Fruit fly (Drosophila melanogaster) whole organism, pupa: ENCODE data around the gene CG14947.

Experiments used
- CG10348 ChIP-seq: fragments of 200-800 bp; sonication (Bioruptor generic); IDR thresholded peaks from 2 replicates; pipeline ENCODE4 v1.3.6; 2022; ENCODE audit warnings: missing biosample characterization, missing genetic modification characterization
- CG12605 ChIP-seq: fragments of 200-800 bp; sonication (Bioruptor generic); IDR thresholded peaks from 2 replicates; pipeline ENCODE4 v1.3.6; 2022; ENCODE audit warnings: missing biosample characterization, missing genetic modification characterization
- CG13204 ChIP-seq: fragments of 200-800 bp; sonication (Bioruptor generic); optimal IDR thresholded peaks from 2 replicates; lab custom pipeline; 2018; ENCODE audit warnings: missing biosample characterization, mild to moderate bottlenecking, missing genetic modification characterization, moderate library complexity
- CG14655 ChIP-seq: fragments of 200-800 bp; sonication (Bioruptor generic); optimal IDR thresholded peaks from 3 replicates; lab custom pipeline; 2017; ENCODE audit warnings: mild to moderate bottlenecking, missing biosample characterization, missing genetic modification reagents, missing genetic modification characterization
- CG15710 ChIP-seq: fragments of 200-800 bp; sonication (Bioruptor generic); optimal IDR thresholded peaks from 2 replicates; lab custom pipeline; 2018; ENCODE audit warnings: missing biosample characterization, mild to moderate bottlenecking, missing genetic modification characterization, moderate library complexity
- CG17806 ChIP-seq: fragments of 200-800 bp; sonication (Bioruptor generic); optimal IDR thresholded peaks from 2 replicates; lab custom pipeline; 2018; ENCODE audit warnings: missing biosample characterization, mild to moderate bottlenecking, missing genetic modification characterization, moderate library complexity
- CG32121 ChIP-seq: fragments of 200-800 bp; sonication (Bioruptor generic); IDR thresholded peaks from 2 replicates; pipeline ENCODE4 v1.3.6; 2022; ENCODE audit warnings: missing biosample characterization, missing genetic modification characterization
- CG34367 ChIP-seq: fragments of 200-800 bp; sonication (Bioruptor generic); optimal IDR thresholded peaks from 2 replicates; lab custom pipeline; 2018; ENCODE audit warnings: missing biosample characterization, mild to moderate bottlenecking, missing genetic modification characterization
- CG4496 ChIP-seq: fragments of 200-800 bp; sonication (Bioruptor generic); IDR thresholded peaks from 3 replicates; pipeline ENCODE4 v1.3.6; 2022; ENCODE audit warnings: missing biosample characterization, missing genetic modification characterization
- CG8159 ChIP-seq: fragments of 200-800 bp; sonication (Bioruptor generic); optimal IDR thresholded peaks from 3 replicates; lab custom pipeline; 2018; ENCODE audit warnings: missing biosample characterization, mild to moderate bottlenecking, missing genetic modification characterization, moderate library complexity
- CG8301 ChIP-seq: fragments of 200-800 bp; sonication (Bioruptor generic); optimal IDR thresholded peaks from 2 replicates; lab custom pipeline; 2018; ENCODE audit warnings: missing biosample characterization, mild to moderate bottlenecking, missing genetic modification characterization
- CG9948 ChIP-seq: fragments of 200-800 bp; sonication (Bioruptor generic); optimal IDR thresholded peaks from 2 replicates; lab custom pipeline; 2018; ENCODE audit warnings: missing biosample characterization, mild to moderate bottlenecking, missing genetic modification characterization, moderate library complexity
- D1 ChIP-seq: fragments of 200-800 bp; sonication (Bioruptor generic); optimal IDR thresholded peaks from 2 replicates; lab custom pipeline; 2018; ENCODE audit warnings: missing biosample characterization, mild to moderate bottlenecking, missing genetic modification characterization, moderate library complexity
- EcR ChIP-seq: fragments of 200-800 bp; sonication (Bioruptor generic); optimal IDR thresholded peaks from 3 replicates; lab custom pipeline; 2019; ENCODE audit warnings: missing biosample characterization, missing genetic modification characterization, mild to moderate bottlenecking, moderate library complexity, missing genetic modification reagents
- Ets98B ChIP-seq: fragments of 200-800 bp; sonication (Bioruptor generic); IDR thresholded peaks from 2 replicates; pipeline ENCODE4 v1.3.6; 2022; ENCODE audit warnings: missing biosample characterization, missing genetic modification characterization
- Pif1A ChIP-seq: fragments of 200-800 bp; sonication (Bioruptor generic); optimal IDR thresholded peaks from 3 replicates; lab custom pipeline; 2016; ENCODE audit warnings: missing biosample characterization, missing genetic modification characterization
- Pif1B ChIP-seq: fragments of 200-800 bp; sonication (Bioruptor generic); optimal IDR thresholded peaks from 3 replicates; lab custom pipeline; 2016; ENCODE audit warnings: missing biosample characterization, missing genetic modification characterization
- Snoo ChIP-seq: fragments of 200-800 bp; sonication (Bioruptor generic); optimal IDR thresholded peaks from 3 replicates; lab custom pipeline; 2017; ENCODE audit warnings: missing biosample characterization, mild to moderate bottlenecking, missing genetic modification characterization, inconsistent platforms
- fd96Ca ChIP-seq: fragments of 200-800 bp; sonication (Bioruptor generic); IDR thresholded peaks from 3 replicates; pipeline ENCODE4 v1.3.6; 2022; ENCODE audit warnings: missing biosample characterization, missing genetic modification characterization
- gl ChIP-seq: fragments of 200-800 bp; sonication (Bioruptor generic); optimal IDR thresholded peaks from 2 replicates; lab custom pipeline; 2018; ENCODE audit warnings: missing biosample characterization, mild to moderate bottlenecking, missing genetic modification characterization
- rn ChIP-seq: fragments of 200-800 bp; sonication (Bioruptor generic); IDR thresholded peaks from 2 replicates; pipeline ENCODE4 v1.3.6; 2022; ENCODE audit warnings: missing biosample characterization, missing genetic modification characterization

CG14947 gene

DNA sequence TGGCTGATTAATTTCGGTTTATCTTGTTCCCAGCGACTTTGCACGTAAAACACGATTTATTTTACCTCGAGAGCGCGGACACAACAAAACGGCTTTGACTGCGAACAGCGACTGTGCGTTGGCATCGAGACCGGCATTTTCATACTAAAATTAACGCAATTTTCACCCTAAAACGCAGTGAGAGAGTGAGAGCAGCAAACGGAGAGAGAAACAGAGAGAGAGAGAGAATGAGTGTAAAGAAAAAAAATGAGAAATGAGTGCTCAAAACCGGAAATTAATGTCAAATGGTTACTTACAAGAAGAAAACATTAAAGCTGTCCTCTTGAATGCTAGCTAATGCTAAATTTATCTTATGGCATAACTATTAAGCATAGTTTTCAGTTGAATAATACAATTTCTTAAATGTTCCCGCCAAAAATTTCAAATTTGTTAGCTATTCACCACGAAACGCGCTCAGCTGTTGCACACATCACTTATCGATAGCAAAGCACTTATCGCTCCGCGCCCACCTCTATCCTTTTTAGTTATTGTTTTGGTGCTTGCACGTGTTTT, 20.0 kb upstream of the CG14947 start, which contains the start of the genes JhI-21, RpL7-like and CG34164:
Gene JhI-21, minus strand, starts transcription at position 206 of the 552 bp plus-strand sequence.
Gene RpL7-like, plus strand, starts transcription at position 490 of the 552 bp plus-strand sequence.
Gene CG34164, plus strand, starts transcription at position 512 of the 552 bp plus-strand sequence.
- TF ChIP-seq CG12605, result peak; percentile 43; the same call in 1 of the 2 replicates
- no peak for TF ChIP-seq CG32121 (GFP tag; lab: Robert Waterston, UW)
- TF ChIP-seq Snoo (tag; lab: Kevin White, UChicago), result peak; percentile 6
- TF ChIP-seq CG4496 (GFP tag; lab: Robert Waterston, UW), result no peak
- peak; percentile 19; the same call in 1 of the 2 replicates for TF ChIP-seq Ets98B (GFP tag; lab: Robert Waterston, UW)
- TF ChIP-seq, all 21 proteins: peak for 3

DNA sequence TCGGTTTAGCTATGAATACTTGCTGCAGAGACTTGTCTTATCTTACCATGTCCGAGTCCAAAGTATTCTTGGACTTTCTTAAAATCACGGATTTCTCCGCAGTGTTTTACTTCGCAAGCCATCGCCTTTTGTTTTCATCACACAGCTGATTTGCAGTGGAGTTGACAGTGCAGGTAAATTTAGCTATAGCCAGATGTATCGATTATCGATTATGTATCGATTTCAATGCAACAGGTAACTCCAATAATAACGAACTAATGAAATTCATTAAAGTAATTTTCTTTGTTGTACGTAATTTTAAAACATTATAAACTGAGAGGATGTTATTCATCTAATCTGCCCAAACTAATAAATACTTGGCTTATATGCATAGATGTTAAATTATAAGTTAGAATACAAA, 12.9 kb upstream of the CG14947 start, which contains the start of gene Rab3-GAP:
Gene Rab3-GAP, minus strand, starts transcription at position 150 of the 400 bp plus-strand sequence.
- TF ChIP-seq Pif1A (GFP tag; lab: Kevin White, UChicago), result no peak
- no peak for TF ChIP-seq CG9948 (tag; lab: Kevin White, UChicago)
- no peak for TF ChIP-seq CG32121 (GFP tag; lab: Robert Waterston, UW)
- no peak for TF ChIP-seq rn
- peak; percentile 6; the same call in 1 of the 2 replicates for TF ChIP-seq Ets98B (GFP tag; lab: Robert Waterston, UW)
- peak; percentile 25 for TF ChIP-seq CG8159
- TF ChIP-seq CG4496 (GFP tag; lab: Robert Waterston, UW), result no peak
- peak; percentile 7 for TF ChIP-seq CG17806 (tag; lab: Kevin White, UChicago)
- no peak for TF ChIP-seq Pif1B
- no peak for TF ChIP-seq CG14655 (GFP tag; lab: Kevin White, UChicago)
- TF ChIP-seq CG15710, result peak; percentile 15
- TF ChIP-seq CG34367 (tag; lab: Kevin White, UChicago), result no peak
- TF ChIP-seq CG13204 (GFP tag; lab: Kevin White, UChicago), result no peak
- TF ChIP-seq Snoo (tag; lab: Kevin White, UChicago), result no peak
- TF ChIP-seq gl (tag; lab: Kevin White, UChicago), result no peak
- peak; percentile 15 for TF ChIP-seq CG8301 (tag; lab: Kevin White, UChicago)
- TF ChIP-seq D1 (tag; lab: Kevin White, UChicago), result no peak
- TF ChIP-seq CG12605, result peak; percentile 53
- TF ChIP-seq fd96Ca, result no peak
- TF ChIP-seq CG10348 (GFP tag; lab: Robert Waterston, UW), result no peak
- TF ChIP-seq EcR, result no peak

dm6 chr2L:12065683-12066386, 10.1 kb upstream of the CG14947 start:
- TF ChIP-seq Pif1A (GFP tag; lab: Kevin White, UChicago) (peak; percentile 89), fd96Ca (peak; percentile 84), CG9948 (tag; lab: Kevin White, UChicago) (peak; percentile 95), CG13204 (GFP tag; lab: Kevin White, UChicago) (no peak), CG34367 (tag; lab: Kevin White, UChicago) (peak; percentile 84), Pif1B (peak; percentile 91), rn (peak; percentile 88), gl (tag; lab: Kevin White, UChicago) (peak; percentile 50), CG4496 (GFP tag; lab: Robert Waterston, UW) (peak; percentile 93), CG10348 (GFP tag; lab: Robert Waterston, UW) (peak; percentile 74), CG12605 (peak; percentile 94), CG8301 (tag; lab: Kevin White, UChicago) (peak; percentile 97), CG15710 (peak; percentile 94), D1 (tag; lab: Kevin White, UChicago) (peak; percentile 93), CG8159 (peak; percentile 95), CG32121 (GFP tag; lab: Robert Waterston, UW) (peak; percentile 96), EcR (no peak), Ets98B (GFP tag; lab: Robert Waterston, UW) (peak; percentile 90), CG14655 (GFP tag; lab: Kevin White, UChicago) (peak; percentile 99), CG17806 (tag; lab: Kevin White, UChicago) (peak; percentile 94), Snoo (tag; lab: Kevin White, UChicago) (peak; percentile 83)

DNA sequence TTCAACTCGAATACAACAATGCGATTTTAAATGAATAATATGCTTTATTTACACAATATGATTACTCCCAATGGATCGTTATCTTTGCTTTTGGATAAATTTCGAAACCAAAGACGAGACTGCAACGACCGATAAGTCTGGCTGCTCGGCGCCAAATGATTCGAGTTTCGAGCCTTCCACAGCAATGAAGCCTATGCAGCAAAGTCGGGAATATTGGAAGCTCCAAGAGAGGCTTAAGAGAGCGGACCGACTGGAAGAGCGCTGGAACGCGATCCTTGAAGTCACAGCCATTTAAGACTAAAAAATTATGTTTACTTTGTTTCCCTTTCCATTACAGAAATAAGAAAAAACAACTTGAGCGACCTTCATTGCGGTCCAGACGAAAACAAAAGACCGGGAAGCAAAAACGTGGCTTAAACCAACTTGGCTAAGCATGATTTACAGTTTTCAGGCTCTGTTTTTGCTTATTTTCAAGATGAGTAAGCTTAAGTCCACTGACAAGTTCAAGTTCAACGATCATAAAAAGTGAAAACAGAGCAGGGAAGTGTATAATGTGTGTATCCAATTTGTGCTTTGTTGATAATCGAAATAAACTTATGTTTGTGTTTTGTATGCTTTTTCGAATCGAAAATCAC, 9.2 kb upstream of the CG14947 start, which contains the start of gene firl:
Gene firl, minus strand, starts transcription at position 159 of the 635 bp plus-strand sequence.
- TF ChIP-seq EcR, result peak; percentile 79
- TF ChIP-seq CG10348 (GFP tag; lab: Robert Waterston, UW), result no peak
- no peak for TF ChIP-seq CG15710

DNA sequence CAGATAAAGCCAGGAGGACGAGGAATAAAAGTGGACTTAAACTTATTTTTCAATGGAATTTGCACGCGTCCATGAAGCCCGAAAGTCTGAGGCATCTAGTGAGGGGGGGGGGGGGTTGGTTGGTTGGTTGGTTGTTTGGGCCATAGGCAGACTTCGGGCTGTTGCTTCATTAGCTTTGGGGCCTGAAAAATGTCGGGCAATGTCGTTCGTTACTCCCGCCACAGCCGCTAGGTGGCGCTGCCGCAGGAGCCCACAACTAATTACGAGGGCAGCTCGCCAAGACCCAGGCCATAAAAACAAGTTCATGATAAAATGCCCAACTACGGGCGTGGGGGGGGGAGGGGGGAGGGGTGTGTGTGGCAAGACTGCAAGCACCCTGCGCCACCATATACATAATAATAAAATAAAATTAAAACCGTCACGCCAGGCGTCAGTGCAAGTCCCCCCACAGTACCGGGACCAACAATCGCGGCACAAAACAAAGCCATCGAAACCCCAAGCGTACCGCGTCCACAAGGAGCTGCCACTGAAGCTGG, 2.3 kb downstream of the CG14947 start:
- TF ChIP-seq CG4496 (GFP tag; lab: Robert Waterston, UW) (no peak), CG10348 (GFP tag; lab: Robert Waterston, UW) (no peak), CG8301 (tag; lab: Kevin White, UChicago) (no peak), CG8159 (no peak), rn (no peak), CG34367 (tag; lab: Kevin White, UChicago) (no peak), Snoo (tag; lab: Kevin White, UChicago) (no peak), CG13204 (GFP tag; lab: Kevin White, UChicago) (no peak), Pif1A (GFP tag; lab: Kevin White, UChicago) (no peak), CG32121 (GFP tag; lab: Robert Waterston, UW) (no peak), CG15710 (no peak)
